Fruit fly (Drosophila melanogaster) whole organism, wandering third instar larva: ENCODE measurements around the gene phtm.

Experiments used
- CG32264 ChIP-seq: fragments of 200-800 bp; sonication (Bioruptor generic); optimal IDR thresholded peaks from 2 replicates; lab custom pipeline; 2016; ENCODE audit warnings: missing biosample characterization, missing genetic modification characterization
- CG9705 ChIP-seq: fragments of 200-800 bp; sonication (Bioruptor generic); optimal IDR thresholded peaks from 2 replicates; lab custom pipeline; 2018; ENCODE audit warnings: missing biosample characterization, mild to moderate bottlenecking, missing genetic modification characterization
- CrebA ChIP-seq: fragments of 200-800 bp; sonication (Bioruptor generic); optimal IDR thresholded peaks from 2 replicates; lab custom pipeline; 2016; ENCODE audit warnings: missing biosample characterization, mild to moderate bottlenecking, missing genetic modification characterization, borderline replicate concordance
- Dif ChIP-seq: fragments of 200-275, 200-300 bp; sonication (Bioruptor generic); optimal IDR thresholded peaks from 2 replicates; lab custom pipeline; 2018; ENCODE audit warnings: missing biosample characterization, missing genetic modification characterization; ENCODE audit not compliant: partially characterized antibody
- HLH106 ChIP-seq: fragments of 200-800 bp; optimal IDR thresholded peaks from 3 replicates; lab custom pipeline; 2019; ENCODE audit warnings: missing biosample characterization, mild to moderate bottlenecking, missing genetic modification characterization, moderate library complexity
- Hnf4 ChIP-seq: fragments of 200-800 bp; sonication (Bioruptor generic); optimal IDR thresholded peaks from 2 replicates; lab custom pipeline; 2016; ENCODE audit warnings: missing biosample characterization, mild to moderate bottlenecking, missing genetic modification characterization
- Hr83 ChIP-seq: fragments of 200-300 bp; sonication (Bioruptor generic); optimal IDR thresholded peaks from 2 replicates; lab custom pipeline; 2016; ENCODE audit warnings: missing biosample characterization, mild to moderate bottlenecking, missing genetic modification characterization, moderate library complexity; ENCODE audit not compliant: poor library complexity, severe bottlenecking
- Jra ChIP-seq: sonication (Bioruptor generic); optimal IDR thresholded peaks from 2 replicates; lab custom pipeline; 2016; ENCODE audit warnings: missing biosample characterization, missing genetic modification characterization
- Mio ChIP-seq: sonication (Bioruptor generic); optimal IDR thresholded peaks from 2 replicates; lab custom pipeline; 2016; ENCODE audit warnings: missing biosample characterization, missing genetic modification characterization
- Myc ChIP-seq: fragments of >200 bp; optimal IDR thresholded peaks from 2 replicates; lab custom pipeline; 2017
- N ChIP-seq: fragments of >200 bp; optimal IDR thresholded peaks from 2 replicates; lab custom pipeline; 2018; ENCODE audit warnings: missing biosample characterization, missing external identifiers, missing genetic modification characterization
- Rel ChIP-seq, 2 experiments: fragments of 200-800 bp; sonication (Bioruptor generic) in 1 of 2; optimal IDR thresholded peaks; 2 replicates in 1 of 2; 3 replicates in 1 of 2; lab custom pipeline; 2016 to 2019; ENCODE audit warnings: mild to moderate bottlenecking in 2 of 2, missing biosample characterization in 2 of 2, missing genetic modification characterization in 2 of 2, moderate library complexity in 1 of 2
- Sp1 ChIP-seq: fragments of 200-800 bp; sonication (Bioruptor generic); optimal IDR thresholded peaks from 3 replicates; lab custom pipeline; 2019; ENCODE audit warnings: missing biosample characterization, mild to moderate bottlenecking, missing genetic modification characterization, moderate library complexity
- Vsx2 ChIP-seq: fragments of 200-300, 225-300 bp; sonication (Bioruptor generic); optimal IDR thresholded peaks from 2 replicates; lab custom pipeline; 2018; ENCODE audit warnings: missing biosample characterization, missing genetic modification characterization; ENCODE audit not compliant: partially characterized antibody
- br ChIP-seq: fragments of 200-800 bp; sonication (Bioruptor generic); optimal IDR thresholded peaks from 2 replicates; lab custom pipeline; 2016; ENCODE audit warnings: missing biosample characterization, missing genetic modification characterization
- brk ChIP-seq: fragments of 200-800 bp; sonication (Bioruptor generic); optimal IDR thresholded peaks from 2 replicates; lab custom pipeline; 2016; ENCODE audit warnings: missing biosample characterization, mild to moderate bottlenecking, missing genetic modification characterization
- dl ChIP-seq, 2 experiments: fragments of 175-275, 200-275 bp in 1 of 2; fragments of 200-275 bp in 1 of 2; sonication (Bioruptor generic); optimal IDR thresholded peaks; lab custom pipeline; 2018; ENCODE audit warnings: mild to moderate bottlenecking in 2 of 2, missing biosample characterization in 2 of 2, missing genetic modification characterization in 2 of 2, moderate library complexity in 2 of 2; ENCODE audit not compliant: partially characterized antibody in 2 of 2, insufficient read depth in 1 of 2
- dmrt93B ChIP-seq: fragments of 200-800 bp; sonication (Bioruptor generic); optimal IDR thresholded peaks from 2 replicates; lab custom pipeline; 2018; ENCODE audit warnings: missing biosample characterization, mild to moderate bottlenecking, missing genetic modification characterization
- foxo ChIP-seq, 2 experiments: fragments of 200-800 bp; sonication (Bioruptor generic); optimal IDR thresholded peaks; 2 replicates in 1 of 2; 3 replicates in 1 of 2; lab custom pipeline; 2016 to 2017; ENCODE audit warnings: missing biosample characterization in 2 of 2, missing genetic modification characterization in 2 of 2
- lola ChIP-seq: fragments of >200 bp; optimal IDR thresholded peaks from 2 replicates; lab custom pipeline; 2017; ENCODE audit warnings: missing biosample characterization, missing genetic modification characterization
- psq ChIP-seq: fragments of 200-800 bp; sonication (Bioruptor generic); optimal IDR thresholded peaks from 3 replicates; lab custom pipeline; 2017; ENCODE audit warnings: missing biosample characterization, mild to moderate bottlenecking, missing genetic modification characterization, moderate library complexity
- rgr ChIP-seq: fragments of 200-800 bp; sonication (Bioruptor generic); optimal IDR thresholded peaks from 3 replicates; lab custom pipeline; 2016; ENCODE audit warnings: missing biosample characterization, mild to moderate bottlenecking, missing genetic modification characterization
- sage ChIP-seq: fragments of 200-800 bp; sonication (Bioruptor generic); optimal IDR thresholded peaks from 2 replicates; lab custom pipeline; 2016; ENCODE audit warnings: missing biosample characterization, mild to moderate bottlenecking, missing genetic modification characterization
- sv ChIP-seq: fragments of 200-800 bp; sonication (Bioruptor generic); optimal IDR thresholded peaks from 3 replicates; lab custom pipeline; 2016; ENCODE audit warnings: missing biosample characterization, missing genetic modification characterization
- tai ChIP-seq: sonication (Bioruptor generic); optimal IDR thresholded peaks from 2 replicates; lab custom pipeline; 2016; ENCODE audit warnings: missing biosample characterization, missing genetic modification characterization
- usp ChIP-seq: fragments of >200 bp; optimal IDR thresholded peaks from 2 replicates; lab custom pipeline; 2017; ENCODE audit warnings: missing biosample characterization, missing genetic modification characterization
- woc ChIP-seq: sonication (Bioruptor generic); optimal IDR thresholded peaks from 2 replicates; lab custom pipeline; 2016; ENCODE audit warnings: missing biosample characterization, mild to moderate bottlenecking, missing genetic modification characterization

The phtm gene

dm6 chrX:18725572-18725971 lies 40.0 kb downstream of the phtm start, which contains the start of gene CG42302:
Gene CG42302, minus strand, starts transcription at chrX:18725672.
- TF ChIP-seq sage (GFP tag; lab: Kevin White, UChicago) (no peak), dl (GFP tag; optimal IDR thresholded peaks at IDR 0.05; lab: Kevin White, UChicago; ENCODE audit: insufficient read depth in 1 of 2, partially characterized antibody in 2 of 2) (no peak), Hr83 (no peak), rgr (GFP tag; lab: Kevin White, UChicago) (no peak), Vsx2 (GFP tag; lab: Kevin White, UChicago) (no peak), Mio (GFP tag; lab: Kevin White, UChicago) (no peak), Dif (no peak), Hnf4 (GFP tag; lab: Kevin White, UChicago) (no peak), N (GFP tag; lab: Kevin White, UChicago) (no peak), Sp1 (GFP tag; lab: Kevin White, UChicago) (no peak), foxo (GFP tag; optimal IDR thresholded peaks at IDR 0.05; lab: Kevin White, UChicago) (no peak), Jra (GFP tag; lab: Kevin White, UChicago) (no peak), tai (no peak), dmrt93B (GFP tag; lab: Kevin White, UChicago) (no peak), usp (GFP tag; lab: Kevin White, UChicago) (no peak), br (no peak), sv (GFP tag; lab: Kevin White, UChicago) (no peak), woc (GFP tag; lab: Kevin White, UChicago) (no peak)

DNA sequence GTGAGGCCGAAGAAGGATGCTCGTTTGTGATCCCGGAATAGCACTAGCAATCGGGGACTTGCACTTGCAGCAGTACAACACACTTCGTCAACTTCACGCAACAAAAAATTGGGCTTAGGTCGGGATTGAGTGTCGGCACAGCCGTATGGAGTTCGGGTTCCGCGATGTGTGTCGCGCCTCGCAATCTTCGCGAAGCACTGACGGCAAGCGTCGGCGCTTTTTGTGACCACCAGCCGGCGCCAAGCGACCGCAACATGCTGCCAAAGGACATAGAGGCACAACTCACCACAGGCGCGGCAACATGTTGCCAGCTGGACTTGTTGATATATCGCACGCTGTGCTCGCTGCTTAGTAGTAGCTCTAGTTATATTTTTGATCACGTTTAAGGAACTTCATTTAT lies 40.7 kb downstream of the phtm start, which contains the start of gene CCKLR-17D1:
Gene CCKLR-17D1 (minus strand): TSS at position 303 of the 400 bp plus-strand sequence.
- no peak for TF ChIP-seq N (GFP tag; lab: Kevin White, UChicago)
- no peak for TF ChIP-seq brk (GFP tag; lab: Kevin White, UChicago)
- no peak for TF ChIP-seq psq (GFP tag; lab: Kevin White, UChicago)
- no peak for TF ChIP-seq HLH106 (tag; lab: Kevin White, UChicago)
- TF ChIP-seq usp (GFP tag; lab: Kevin White, UChicago) = no peak
- TF ChIP-seq sv (GFP tag; lab: Kevin White, UChicago) = no peak
- TF ChIP-seq Dif = no peak
- TF ChIP-seq CrebA = no peak
- no peak for TF ChIP-seq CG32264 (GFP tag; lab: Kevin White, UChicago)
- TF ChIP-seq Rel (GFP tag; optimal IDR thresholded peaks at IDR 0.05; lab: Kevin White, UChicago) = no peak
- TF ChIP-seq Rel (tag; optimal IDR thresholded peaks at IDR 0.05; lab: Kevin White, UChicago) = no peak
- no peak for TF ChIP-seq rgr (GFP tag; lab: Kevin White, UChicago)
- no peak for TF ChIP-seq lola (GFP tag; lab: Kevin White, UChicago)
- TF ChIP-seq foxo (GFP tag; optimal IDR thresholded peaks at IDR 0.05; lab: Kevin White, UChicago) = no peak
- TF ChIP-seq Hr83 = no peak
- no peak for TF ChIP-seq Myc
- TF ChIP-seq woc (GFP tag; lab: Kevin White, UChicago) = no peak
- TF ChIP-seq Mio (GFP tag; lab: Kevin White, UChicago) = no peak
- TF ChIP-seq CG9705 = no peak
